Fruit fly (Drosophila melanogaster) whole organism, embryonic: ENCODE results near the gene CG4462.
A peak's percentile ranks its signal among the peaks of the same experiment; 100 is the strongest.

Experiments used
- Aef1 ChIP-seq: fragments of 200-800 bp; sonication (Bioruptor generic); IDR thresholded peaks from 3 replicates; pipeline ENCODE4 v1.3.6; 2022; ENCODE audit warnings: missing biosample characterization, missing genetic modification characterization
- Antp ChIP-seq: fragments of 200-800 bp; sonication (Bioruptor generic); optimal IDR thresholded peaks from 3 replicates; lab custom pipeline; 2016; ENCODE audit warnings: missing biosample characterization, missing genetic modification characterization
- Bteb2 ChIP-seq: fragments of 200-800 bp; sonication (Bioruptor generic); optimal IDR thresholded peaks from 2 replicates; lab custom pipeline; 2016; ENCODE audit warnings: missing biosample characterization, missing genetic modification characterization
- CG11695 ChIP-seq: fragments of 200-800 bp; sonication (Bioruptor generic); IDR thresholded peaks from 3 replicates; pipeline ENCODE4 v1.3.6; 2022; ENCODE audit warnings: missing biosample characterization, missing genetic modification characterization
- CG13296 ChIP-seq: fragments of 200-800 bp; sonication (Bioruptor generic); optimal IDR thresholded peaks from 3 replicates; lab custom pipeline; 2018; ENCODE audit warnings: missing biosample characterization, mild to moderate bottlenecking, missing genetic modification characterization
- CG13775 ChIP-seq: fragments of 200-800 bp; sonication (Bioruptor generic); optimal IDR thresholded peaks from 3 replicates; lab custom pipeline; 2017; ENCODE audit warnings: missing biosample characterization, mild to moderate bottlenecking, missing genetic modification characterization
- CG14050 ChIP-seq: fragments of 200-800 bp; sonication (Bioruptor generic); IDR thresholded peaks from 3 replicates; pipeline ENCODE4 v1.3.6; 2022; ENCODE audit warnings: missing biosample characterization, missing genetic modification characterization
- CG14441 ChIP-seq: fragments of 200-800 bp; sonication (Bioruptor generic); IDR thresholded peaks from 2 replicates; pipeline ENCODE4 v1.3.6; 2022; ENCODE audit warnings: missing biosample characterization, missing genetic modification characterization
- CG17186 ChIP-seq: fragments of 200-800 bp; sonication (Bioruptor generic); optimal IDR thresholded peaks from 3 replicates; lab custom pipeline; 2017; ENCODE audit warnings: missing biosample characterization, missing genetic modification reagents, missing genetic modification characterization
- CG17328 ChIP-seq: fragments of 200-800 bp; sonication (Bioruptor generic); IDR thresholded peaks from 2 replicates; pipeline ENCODE4 v1.3.6; 2022; ENCODE audit warnings: missing biosample characterization, missing genetic modification characterization
- CG17568 ChIP-seq: fragments of 200-800 bp; sonication (Bioruptor generic); optimal IDR thresholded peaks from 2 replicates; lab custom pipeline; 2018; ENCODE audit warnings: missing biosample characterization, mild to moderate bottlenecking, missing genetic modification characterization, moderate library complexity
- CG18599 ChIP-seq: fragments of 200-800 bp; sonication (Bioruptor generic); optimal IDR thresholded peaks from 3 replicates; lab custom pipeline; 2017; ENCODE audit warnings: missing biosample characterization, missing genetic modification characterization, mild to moderate bottlenecking, moderate library complexity, missing genetic modification reagents
- CG6689 ChIP-seq: fragments of 200-800 bp; sonication (Bioruptor generic); IDR thresholded peaks from 2 replicates; pipeline ENCODE4 v1.3.6; 2022; ENCODE audit warnings: missing biosample characterization, missing genetic modification characterization
- CG6854 ChIP-seq: fragments of 200-800 bp; sonication (Bioruptor generic); optimal IDR thresholded peaks from 3 replicates; lab custom pipeline; 2017; ENCODE audit warnings: missing biosample characterization, mild to moderate bottlenecking, missing genetic modification characterization
- Camta ChIP-seq: fragments of 200-800 bp; sonication (Bioruptor generic); optimal IDR thresholded peaks from 2 replicates; lab custom pipeline; 2016; ENCODE audit warnings: missing biosample characterization, missing genetic modification characterization
- Ets65A ChIP-seq: fragments of 200-800 bp; sonication (Bioruptor generic); peaks from one replicate; lab custom pipeline; 2016; ENCODE audit warnings: missing biosample characterization, missing genetic modification characterization
- Ets97D ChIP-seq: fragments of 200-800 bp; sonication (Bioruptor generic); optimal IDR thresholded peaks from 3 replicates; lab custom pipeline; 2016; ENCODE audit warnings: missing biosample characterization, missing genetic modification characterization
- Gsc ChIP-seq: fragments of 200-800 bp; sonication (Bioruptor generic); IDR thresholded peaks from 2 replicates; pipeline ENCODE4 v1.3.6; 2022; ENCODE audit warnings: missing biosample characterization, missing genetic modification characterization
- HLH4C ChIP-seq: fragments of 200-800 bp; sonication (Bioruptor generic); IDR thresholded peaks from 3 replicates; pipeline ENCODE4 v1.3.6; 2022; ENCODE audit warnings: missing biosample characterization, missing genetic modification characterization; ENCODE audit not compliant: partially characterized antibody
- Meics ChIP-seq: fragments of 200-800 bp; sonication (Bioruptor generic); optimal IDR thresholded peaks from 2 replicates; lab custom pipeline; 2017; ENCODE audit warnings: missing biosample characterization, mild to moderate bottlenecking, missing genetic modification characterization
- Nf-YA ChIP-seq: fragments of 200-800 bp; sonication (Bioruptor generic); IDR thresholded peaks from 2 replicates; pipeline ENCODE4 v1.3.6; 2022; ENCODE audit warnings: missing biosample characterization, missing genetic modification characterization
- Nf-YB ChIP-seq: fragments of 200-800 bp; sonication (Bioruptor generic); optimal IDR thresholded peaks from 3 replicates; lab custom pipeline; 2019; ENCODE audit warnings: missing biosample characterization, mild to moderate bottlenecking, missing genetic modification characterization, moderate library complexity
- NfI ChIP-seq: fragments of 200-800 bp; sonication (Bioruptor generic); optimal IDR thresholded peaks from 3 replicates; lab custom pipeline; 2018; ENCODE audit warnings: missing biosample characterization, mild to moderate bottlenecking, missing genetic modification characterization, moderate library complexity
- Oaz ChIP-seq: fragments of 200-800 bp; sonication (Bioruptor generic); IDR thresholded peaks from 2 replicates; pipeline ENCODE4 v1.3.6; 2022; ENCODE audit warnings: missing biosample characterization, missing genetic modification characterization
- Scr ChIP-seq: fragments of 200-800 bp; sonication (Bioruptor generic); IDR thresholded peaks from 2 replicates; pipeline ENCODE4 v1.3.6; 2022; ENCODE audit warnings: missing biosample characterization, missing genetic modification characterization; ENCODE audit not compliant: partially characterized antibody
- Xbp1 ChIP-seq: fragments of 200-800 bp; sonication (Bioruptor generic); optimal IDR thresholded peaks from 3 replicates; lab custom pipeline; 2016; ENCODE audit warnings: missing biosample characterization, mild to moderate bottlenecking, missing genetic modification characterization
- crc ChIP-seq: fragments of 200-800 bp; sonication (Bioruptor generic); optimal IDR thresholded peaks from 2 replicates; lab custom pipeline; 2016; ENCODE audit warnings: missing biosample characterization, missing genetic modification characterization
- dysf ChIP-seq: fragments of 200-800 bp; sonication (Bioruptor generic); IDR thresholded peaks from 3 replicates; pipeline ENCODE4 v1.3.6; 2022; ENCODE audit warnings: missing biosample characterization, missing genetic modification characterization
- esg ChIP-seq: fragments of 200-800 bp; sonication (Bioruptor generic); conservative IDR thresholded peaks from 2 replicates; pipeline ENCODE4 v1.3.6; 2022; ENCODE audit warnings: missing biosample characterization, missing genetic modification characterization
- fd96Cb ChIP-seq: fragments of 200-800 bp; sonication (Bioruptor generic); optimal IDR thresholded peaks from 2 replicates; lab custom pipeline; 2018; ENCODE audit warnings: missing biosample characterization, mild to moderate bottlenecking, missing genetic modification characterization, moderate library complexity
- gce ChIP-seq: fragments of 200-800 bp; sonication (Bioruptor generic); IDR thresholded peaks from 3 replicates; pipeline ENCODE4 v1.3.6; 2022; ENCODE audit warnings: missing biosample characterization, missing genetic modification characterization
- grau ChIP-seq: fragments of 200-800 bp; optimal IDR thresholded peaks from 3 replicates; lab custom pipeline; 2019; ENCODE audit warnings: missing biosample characterization, mild to moderate bottlenecking, missing genetic modification characterization, moderate library complexity
- grn ChIP-seq: fragments of 200-800 bp; sonication (Bioruptor generic); optimal IDR thresholded peaks from 3 replicates; lab custom pipeline; 2017; ENCODE audit warnings: missing biosample characterization, missing genetic modification characterization
- kah ChIP-seq: fragments of 200-800 bp; sonication (Bioruptor generic); optimal IDR thresholded peaks from 2 replicates; lab custom pipeline; 2018; ENCODE audit warnings: missing biosample characterization, mild to moderate bottlenecking, missing genetic modification characterization
- lilli ChIP-seq: fragments of 200-800 bp; sonication (Bioruptor generic); optimal IDR thresholded peaks from 3 replicates; lab custom pipeline; 2016; ENCODE audit warnings: missing biosample characterization, missing genetic modification characterization
- mam ChIP-seq: fragments of 200-800 bp; sonication (Bioruptor generic); optimal IDR thresholded peaks from 3 replicates; lab custom pipeline; 2016; ENCODE audit warnings: missing biosample characterization, missing genetic modification characterization
- pan ChIP-seq, 4 experiments: fragments of >200 bp in 3 of 4; fragments of 200-800 bp in 1 of 4; sonication (Bioruptor generic) in 1 of 4; optimal IDR thresholded peaks in 3 of 4; IDR thresholded peaks in 1 of 4; 2 replicates each; pipeline versions ENCODE4 v1.3.6 to Lab custom; 2017 to 2022; ENCODE audit warnings: missing biosample characterization in 2 of 4, missing genetic modification characterization in 2 of 4, mixed read lengths in 1 of 4
- prd ChIP-seq, 3 experiments: fragments of >200 bp in 2 of 3; fragments of 200-800 bp in 1 of 3; sonication (Bioruptor generic) in 1 of 3; optimal IDR thresholded peaks in 2 of 3; IDR thresholded peaks in 1 of 3; 2 replicates in 2 of 3; 3 replicates in 1 of 3; pipeline versions ENCODE4 v1.3.6 to Lab custom; 2017 to 2022; ENCODE audit warnings: missing biosample characterization in 1 of 3, missing genetic modification characterization in 1 of 3
- ranshi ChIP-seq: fragments of 200-800 bp; sonication (Bioruptor generic); IDR thresholded peaks from 2 replicates; pipeline ENCODE4 v1.3.6; 2022; ENCODE audit warnings: missing biosample characterization, missing genetic modification characterization
- row ChIP-seq: fragments of 200-800 bp; sonication (Bioruptor generic); IDR thresholded peaks from 3 replicates; pipeline ENCODE4 v1.3.6; 2022; ENCODE audit warnings: missing biosample characterization, missing genetic modification characterization
- slou ChIP-seq: fragments of 200-800 bp; sonication (Bioruptor generic); optimal IDR thresholded peaks from 3 replicates; lab custom pipeline; 2016; ENCODE audit warnings: missing biosample characterization, missing genetic modification characterization
- sob ChIP-seq: fragments of 200-800 bp; sonication (Bioruptor generic); IDR thresholded peaks from 2 replicates; pipeline ENCODE4 v1.3.6; 2022; ENCODE audit warnings: missing biosample characterization, missing genetic modification characterization
- sqz ChIP-seq: fragments of 200-800 bp; sonication (Bioruptor generic); optimal IDR thresholded peaks from 3 replicates; lab custom pipeline; 2018; ENCODE audit warnings: missing biosample characterization, mild to moderate bottlenecking, missing genetic modification characterization
- ttk ChIP-seq: fragments of 200-800 bp; sonication (Bioruptor generic); IDR thresholded peaks from 2 replicates; pipeline ENCODE4 v2.1.2; 2022; ENCODE audit warnings: missing biosample characterization, missing genetic modification characterization
- unc-4 ChIP-seq: fragments of 200-800 bp; sonication (Bioruptor generic); IDR thresholded peaks from 2 replicates; pipeline ENCODE4 v1.3.6; 2022; ENCODE audit warnings: missing biosample characterization, missing genetic modification characterization; ENCODE audit not compliant: partially characterized antibody
- unpg ChIP-seq: fragments of 200-800 bp; sonication (Bioruptor generic); optimal IDR thresholded peaks from 3 replicates; lab custom pipeline; 2018; ENCODE audit warnings: missing biosample characterization, mild to moderate bottlenecking, missing genetic modification characterization, moderate library complexity
- wek ChIP-seq: fragments of 200-800 bp; sonication (Bioruptor generic); optimal IDR thresholded peaks from 3 replicates; lab custom pipeline; 2018; ENCODE audit warnings: missing biosample characterization, mild to moderate bottlenecking, missing genetic modification characterization, moderate library complexity

Gene CG4462

dm6 chr3R:19875118-19875887 is 49.9 kb downstream of the CG4462 start, which contains the start of gene Mrp5 (continued):
- TF ChIP-seq CG17568 (peak; percentile 29), CG17186 (GFP tag; lab: Kevin White, UChicago) (peak; percentile 11), CG14050 (GFP tag; lab: Robert Waterston, UW) (peak; percentile 18; the same call in 1 of the 3 replicates), Aef1 (GFP tag; lab: Robert Waterston, UW) (peak; percentile 49; the same call in 2 of the 3 replicates), NfI (peak; percentile 42), unc-4 (no peak), Ets97D (GFP tag; lab: Kevin White, UChicago) (peak; percentile 4), sob (peak; percentile 63), CG6854 (GFP tag; lab: Kevin White, UChicago) (peak; percentile 12), HLH4C (GFP tag; lab: Robert Waterston, UW) (0 out of 3 replicates have a peak, but pooled peaks have one; percentile 46), Camta (GFP tag; lab: Kevin White, UChicago) (peak; percentile 5), kah (peak; percentile 42), pan (optimal IDR thresholded peaks at IDR 0.05; lab: Kevin White, UChicago) (no peak), pan (GFP tag; optimal IDR thresholded peaks at IDR 0.05 in 1 of 2, IDR thresholded peaks at IDR 0.05 in 1 of 2) (peak in 1 of 2 experiments; percentile 62), CG17328 (GFP tag; lab: Robert Waterston, UW) (peak; percentile 64), Ets65A (GFP tag; lab: Kevin White, UChicago) (peak; percentile 73), mam (peak; percentile 15), Antp (GFP tag; lab: Kevin White, UChicago) (no peak), grn (GFP tag; lab: Kevin White, UChicago) (peak; percentile 71), wek (GFP tag; lab: Kevin White, UChicago) (peak; percentile 64), prd (optimal IDR thresholded peaks at IDR 0.05; lab: Kevin White, UChicago) (no peak), prd (GFP tag; IDR thresholded peaks at IDR 0.05; lab: Robert Waterston, UW) (peak; percentile 74), Oaz (GFP tag; lab: Robert Waterston, UW) (peak; percentile 18; the same call in 1 of the 2 replicates), CG18599 (GFP tag; lab: Kevin White, UChicago) (peak; percentile 36), CG13296 (GFP tag; lab: Kevin White, UChicago) (peak; percentile 24), grau (tag; lab: Kevin White, UChicago) (peak; percentile 40), gce (GFP tag; lab: Robert Waterston, UW) (peak; percentile 43; the same call in 1 of the 3 replicates), Bteb2 (GFP tag; lab: Kevin White, UChicago) (peak; percentile 11), Scr (GFP tag; lab: Robert Waterston, UW) (no peak), CG13775 (GFP tag; lab: Kevin White, UChicago) (peak; percentile 51), Gsc (no peak), crc (GFP tag; lab: Kevin White, UChicago) (no peak), unpg (GFP tag; lab: Kevin White, UChicago) (peak; percentile 39), Nf-YA (GFP tag; lab: Robert Waterston, UW) (0 out of 2 replicates have a peak, but pooled peaks have one; percentile 37), Meics (GFP tag; lab: Kevin White, UChicago) (peak; percentile 59), fd96Cb (peak; percentile 30), Xbp1 (GFP tag; lab: Kevin White, UChicago) (peak; percentile 61), CG14441 (GFP tag; lab: Robert Waterston, UW) (peak; percentile 61), dysf (GFP tag; lab: Robert Waterston, UW) (peak; percentile 52; the same call in 1 of the 3 replicates), ranshi (GFP tag; lab: Robert Waterston, UW) (peak; percentile 48; the same call in 1 of the 2 replicates), esg (GFP tag; lab: Robert Waterston, UW) (peak; percentile 26; the same call in 1 of the 2 replicates), slou (no peak), Nf-YB (GFP tag; lab: Kevin White, UChicago) (peak; percentile 4), CG6689 (GFP tag; lab: Robert Waterston, UW) (peak; percentile 57), sqz (GFP tag; lab: Kevin White, UChicago) (no peak), CG11695 (GFP tag; lab: Robert Waterston, UW) (peak; percentile 51; the same call in 1 of the 3 replicates), lilli (peak; percentile 26), ttk (GFP tag; lab: Robert Waterston, UW) (0 out of 2 replicates have a peak, but pooled peaks have one; percentile 12), row (GFP tag; lab: Robert Waterston, UW) (peak; percentile 89)
